Worm (Caenorhabditis elegans) whole organism, L3 larva: ENCODE data around the gene ttr-42.
A peak's percentile ranks its signal among the peaks of the same experiment; 100 is the strongest.

ENCODE experiments used
- R02D3.7 ChIP-seq: fragments of 150-350 bp; optimal IDR thresholded peaks from 2 replicates; lab custom pipeline; 2014; ENCODE audit warnings: missing biosample characterization, missing genetic modification characterization
- ZK546.5 ChIP-seq: sonication (generic microtip); optimal IDR thresholded peaks from 2 replicates; lab custom pipeline; 2017; ENCODE audit warnings: missing biosample characterization, missing genetic modification characterization
- aly-2 ChIP-seq: fragments of 150-350 bp; optimal IDR thresholded peaks from 2 replicates; lab custom pipeline; 2014; ENCODE audit warnings: missing biosample characterization, missing genetic modification characterization
- ama-1 ChIP-seq: fragments of 150-350 bp; optimal IDR thresholded peaks from 2 replicates; lab custom pipeline; 2018
- ceh-16 ChIP-seq: sonication (generic microtip); optimal IDR thresholded peaks from 2 replicates; lab custom pipeline; 2017; ENCODE audit warnings: missing biosample characterization, missing genetic modification characterization
- ceh-28 ChIP-seq: fragments of 150-350 bp; optimal IDR thresholded peaks from 2 replicates; lab custom pipeline; 2014; ENCODE audit warnings: missing biosample characterization, missing genetic modification reagents, missing genetic modification characterization
- ceh-82 ChIP-seq: fragments of 150-350 bp; optimal IDR thresholded peaks from 2 replicates; lab custom pipeline; 2014; ENCODE audit warnings: missing biosample characterization, missing genetic modification characterization
- ceh-9 ChIP-seq: sonication (generic microtip); optimal IDR thresholded peaks from 2 replicates; lab custom pipeline; 2018; ENCODE audit warnings: missing biosample characterization, missing genetic modification characterization
- daf-12 ChIP-seq: fragments of 150-350 bp; optimal IDR thresholded peaks from 2 replicates; lab custom pipeline; 2014; ENCODE audit warnings: missing biosample characterization, missing genetic modification reagents, missing genetic modification characterization
- egl-27 ChIP-seq: sonication (generic microtip); optimal IDR thresholded peaks from 4 replicates; lab custom pipeline; 2017; ENCODE audit warnings: missing biosample characterization, missing genetic modification reagents, missing genetic modification characterization
- egl-5 ChIP-seq: fragments of 150-350 bp; optimal IDR thresholded peaks from 2 replicates; lab custom pipeline; 2017; ENCODE audit warnings: missing biosample characterization, missing genetic modification reagents, missing genetic modification characterization, inconsistent platforms
- elt-1 ChIP-seq: fragments of 150-350 bp; optimal IDR thresholded peaks from 2 replicates; lab custom pipeline; 2014; ENCODE audit warnings: missing biosample characterization, missing genetic modification characterization
- elt-2 ChIP-seq: sonication (generic microtip); optimal IDR thresholded peaks from 2 replicates; lab custom pipeline; 2016; ENCODE audit warnings: missing genetic modification reagents, mild to moderate bottlenecking, missing genetic modification characterization, missing compliant biosample characterization
- elt-3 ChIP-seq, 3 experiments: fragments of 150-350 bp in 1 of 3; sonication (generic microtip) in 2 of 3; optimal IDR thresholded peaks; 2 replicates in 2 of 3; 4 replicates in 1 of 3; lab custom pipeline; 2014 to 2017; ENCODE audit warnings: missing biosample characterization in 3 of 3, missing genetic modification characterization in 3 of 3
- eor-1 ChIP-seq, 2 experiments: fragments of 150-350 bp; optimal IDR thresholded peaks; 2 replicates each; lab custom pipeline; 2014 to 2018; ENCODE audit warnings: missing biosample characterization in 2 of 2, missing genetic modification characterization in 2 of 2
- fkh-10 ChIP-seq: sonication (generic microtip); optimal IDR thresholded peaks from 2 replicates; lab custom pipeline; 2017; ENCODE audit warnings: missing biosample characterization, missing genetic modification reagents, missing genetic modification characterization
- fkh-2 ChIP-seq: fragments of 150-350 bp; optimal IDR thresholded peaks from 2 replicates; lab custom pipeline; 2014; ENCODE audit warnings: missing biosample characterization, missing genetic modification reagents, missing genetic modification characterization
- fos-1 ChIP-seq: fragments of 150-350 bp; optimal IDR thresholded peaks from 2 replicates; lab custom pipeline; 2014; ENCODE audit warnings: missing biosample characterization, missing genetic modification characterization
- hmg-11 ChIP-seq: sonication (generic microtip); optimal IDR thresholded peaks from 2 replicates; lab custom pipeline; 2016; ENCODE audit warnings: missing genetic modification characterization, missing compliant biosample characterization
- jun-1 ChIP-seq: fragments of 150-350 bp; optimal IDR thresholded peaks from 2 replicates; lab custom pipeline; 2014; ENCODE audit warnings: missing biosample characterization, missing genetic modification reagents, missing genetic modification characterization
- lin-15B ChIP-seq: fragments of 150-350 bp; optimal IDR thresholded peaks from 2 replicates; lab custom pipeline; 2014; ENCODE audit warnings: missing biosample characterization, missing genetic modification characterization
- lin-39 ChIP-seq: fragments of 150-350 bp; optimal IDR thresholded peaks from 2 replicates; lab custom pipeline; 2018; ENCODE audit warnings: missing biosample characterization, missing genetic modification reagents, missing genetic modification characterization
- lsy-12 ChIP-seq: sonication (generic microtip); optimal IDR thresholded peaks from 2 replicates; lab custom pipeline; 2016; ENCODE audit warnings: mild to moderate bottlenecking, missing genetic modification characterization, missing compliant biosample characterization
- mdl-1 ChIP-seq: fragments of 150-350 bp; optimal IDR thresholded peaks from 2 replicates; lab custom pipeline; 2014; ENCODE audit warnings: missing biosample characterization, missing genetic modification characterization
- mml-1 ChIP-seq: fragments of 150-350 bp; sonication (generic microtip); optimal IDR thresholded peaks from 3 replicates; lab custom pipeline; 2014; ENCODE audit warnings: missing biosample characterization, missing genetic modification characterization
- nfya-1 ChIP-seq: sonication (generic microtip); optimal IDR thresholded peaks from 2 replicates; lab custom pipeline; 2017; ENCODE audit warnings: missing genetic modification characterization, mild to moderate bottlenecking, missing compliant biosample characterization, antibody characterized with exemption, moderate library complexity; ENCODE audit not compliant: insufficient read depth
- nhr-11 ChIP-seq: fragments of 150-350 bp; optimal IDR thresholded peaks from 2 replicates; lab custom pipeline; 2014; ENCODE audit warnings: missing biosample characterization, missing genetic modification characterization
- nhr-12 ChIP-seq: fragments of 150-350 bp; optimal IDR thresholded peaks from 2 replicates; lab custom pipeline; 2014; ENCODE audit warnings: missing biosample characterization, missing genetic modification characterization
- nhr-23 ChIP-seq: fragments of 150-350 bp; optimal IDR thresholded peaks from 2 replicates; lab custom pipeline; 2014; ENCODE audit warnings: missing biosample characterization, missing genetic modification reagents, missing genetic modification characterization
- nhr-237 ChIP-seq: fragments of 150-350 bp; optimal IDR thresholded peaks from 2 replicates; lab custom pipeline; 2014; ENCODE audit warnings: missing biosample characterization, missing genetic modification characterization
- nhr-25 ChIP-seq: sonication (generic microtip); optimal IDR thresholded peaks from 2 replicates; lab custom pipeline; 2017; ENCODE audit warnings: missing biosample characterization, missing genetic modification characterization
- nhr-28 ChIP-seq: fragments of 150-350 bp; optimal IDR thresholded peaks from 2 replicates; lab custom pipeline; 2014; ENCODE audit warnings: missing biosample characterization, missing genetic modification characterization
- nhr-43 ChIP-seq: sonication (generic microtip); optimal IDR thresholded peaks from 2 replicates; lab custom pipeline; 2016; ENCODE audit warnings: mild to moderate bottlenecking, missing genetic modification characterization, missing compliant biosample characterization; ENCODE audit not compliant: poor library complexity, severe bottlenecking
- nhr-67 ChIP-seq: fragments of 150-350 bp; optimal IDR thresholded peaks from 2 replicates; lab custom pipeline; 2014; ENCODE audit warnings: missing biosample characterization, missing genetic modification characterization
- nhr-76 ChIP-seq: fragments of 150-350 bp; sonication (generic microtip); optimal IDR thresholded peaks from 5 replicates; lab custom pipeline; 2014; ENCODE audit warnings: missing biosample characterization, missing genetic modification characterization
- nhr-77 ChIP-seq: fragments of 150-350 bp; optimal IDR thresholded peaks from 2 replicates; lab custom pipeline; 2014; ENCODE audit warnings: missing biosample characterization, missing genetic modification characterization
- pha-4 ChIP-seq: fragments of 150-350 bp; optimal IDR thresholded peaks from 2 replicates; lab custom pipeline; 2014; ENCODE audit warnings: missing biosample characterization, missing genetic modification reagents, missing genetic modification characterization
- pqm-1 ChIP-seq: fragments of 150-350 bp; optimal IDR thresholded peaks from 2 replicates; lab custom pipeline; 2017; ENCODE audit warnings: missing biosample characterization, missing genetic modification characterization, inconsistent platforms
- sea-2 ChIP-seq: fragments of 150-350 bp; sonication (generic microtip); optimal IDR thresholded peaks from 4 replicates; lab custom pipeline; 2014; ENCODE audit warnings: missing biosample characterization, missing genetic modification reagents, missing genetic modification characterization
- skn-1 ChIP-seq: fragments of 150-350 bp; optimal IDR thresholded peaks from 2 replicates; lab custom pipeline; 2014; ENCODE audit warnings: missing biosample characterization, missing genetic modification characterization
- snpc-4 ChIP-seq: fragments of 150-350 bp; optimal IDR thresholded peaks from 2 replicates; lab custom pipeline; 2014; ENCODE audit warnings: missing biosample characterization, missing genetic modification characterization
- tbx-2 ChIP-seq: sonication (generic microtip); optimal IDR thresholded peaks from 2 replicates; lab custom pipeline; 2016; ENCODE audit warnings: mild to moderate bottlenecking, missing genetic modification characterization, missing compliant biosample characterization
- unc-39 ChIP-seq: sonication (generic microtip); optimal IDR thresholded peaks from 4 replicates; lab custom pipeline; 2017; ENCODE audit warnings: missing biosample characterization, missing genetic modification characterization
- unc-62 ChIP-seq: fragments of 150-350 bp; sonication (generic microtip); optimal IDR thresholded peaks from 4 replicates; lab custom pipeline; 2014; ENCODE audit warnings: missing biosample characterization, missing genetic modification reagents, missing genetic modification characterization
- zag-1 ChIP-seq: fragments of 150-350 bp; optimal IDR thresholded peaks from 2 replicates; lab custom pipeline; 2014; ENCODE audit warnings: missing biosample characterization, missing genetic modification characterization
- ztf-11 ChIP-seq: fragments of 150-350 bp; optimal IDR thresholded peaks from 2 replicates; lab custom pipeline; 2014; ENCODE audit warnings: missing biosample characterization, missing genetic modification characterization
- ztf-4 ChIP-seq: fragments of 150-350 bp; optimal IDR thresholded peaks from 2 replicates; lab custom pipeline; 2014; ENCODE audit warnings: missing biosample characterization, missing genetic modification characterization

ttr-42 gene

ce11 chrX:2548884-2549283 is 28.7 kb upstream of the ttr-42 start, which contains the start of gene smvt-1:
Gene smvt-1, minus strand, starts transcription at chrX:2548984.
- no peak for TF ChIP-seq nhr-77 (tag; lab: Kevin White, UChicago)
- TF ChIP-seq fkh-10 (GFP tag; lab: Kevin White, UChicago): no peak
- TF ChIP-seq elt-3 (tag; optimal IDR thresholded peaks at IDR 0.05; lab: Kevin White, UChicago): no peak
- TF ChIP-seq jun-1 (tag; lab: Kevin White, UChicago): no peak
- no peak for TF ChIP-seq skn-1 (tag; lab: Kevin White, UChicago)
- TF ChIP-seq ztf-11: no peak
- TF ChIP-seq nhr-67: no peak
- no peak for TF ChIP-seq pqm-1 (tag; lab: Kevin White, UChicago)
- TF ChIP-seq lin-15B: no peak
- no peak for TF ChIP-seq nhr-76 (tag; lab: Kevin White, UChicago)
- TF ChIP-seq ama-1: no peak
- no peak for TF ChIP-seq fos-1
- no peak for TF ChIP-seq unc-62 (GFP tag; lab: Kevin White, UChicago)
- no peak for TF ChIP-seq nhr-43 (tag; lab: Kevin White, UChicago)
- no peak for TF ChIP-seq zag-1
- no peak for TF ChIP-seq eor-1 (tag; optimal IDR thresholded peaks at IDR 0.05; lab: Kevin White, UChicago)
- no peak for TF ChIP-seq nfya-1 (tag; lab: Kevin White, UChicago)
- no peak for TF ChIP-seq ceh-28 (tag; lab: Kevin White, UChicago)
- no peak for TF ChIP-seq elt-2 (tag; lab: Kevin White, UChicago)
- TF ChIP-seq hmg-11 (tag; lab: Kevin White, UChicago): no peak
- TF ChIP-seq, all 47 proteins: peak for 0

ce11 chrX:2549322-2549721 is 28.2 kb upstream of the ttr-42 start:
- TF ChIP-seq lsy-12 (tag; lab: Kevin White, UChicago) (peak; percentile 44), ceh-28 (tag; lab: Kevin White, UChicago) (no peak), snpc-4 (tag; lab: Kevin White, UChicago) (peak; percentile 13), elt-3 (tag; optimal IDR thresholded peaks at IDR 0.05; lab: Kevin White, UChicago) (no peak), pha-4 (tag; lab: Kevin White, UChicago) (peak; percentile 70), aly-2 (tag; lab: Kevin White, UChicago) (no peak), ceh-9 (tag; lab: Kevin White, UChicago) (no peak), R02D3.7 (tag; lab: Kevin White, UChicago) (no peak), lin-39 (tag; lab: Kevin White, UChicago) (peak; percentile 30), nhr-25 (tag; lab: Kevin White, UChicago) (peak; percentile 39), zag-1 (no peak), nhr-12 (tag; lab: Kevin White, UChicago) (no peak), nhr-11 (tag; lab: Kevin White, UChicago) (no peak), nhr-76 (tag; lab: Kevin White, UChicago) (no peak), eor-1 (tag; optimal IDR thresholded peaks at IDR 0.05; lab: Kevin White, UChicago) (no peak), elt-2 (tag; lab: Kevin White, UChicago) (peak; percentile 58), nhr-28 (no peak), ztf-11 (no peak), tbx-2 (tag; lab: Kevin White, UChicago) (peak; percentile 43), nfya-1 (tag; lab: Kevin White, UChicago) (peak; percentile 66), ztf-4 (no peak), nhr-237 (tag; lab: Kevin White, UChicago) (no peak), fkh-2 (tag; lab: Kevin White, UChicago) (no peak), ceh-16 (tag; lab: Kevin White, UChicago) (no peak), nhr-43 (tag; lab: Kevin White, UChicago) (peak; percentile 37), mml-1 (tag; lab: Kevin White, UChicago) (no peak), daf-12 (no peak), ceh-82 (tag; lab: Kevin White, UChicago) (no peak), lin-15B (peak; percentile 18), skn-1 (tag; lab: Kevin White, UChicago) (peak; percentile 33), egl-27 (peak; percentile 51), unc-39 (tag; lab: Kevin White, UChicago) (no peak), egl-5 (no peak), sea-2 (GFP tag; lab: Kevin White, UChicago) (no peak), fos-1 (peak; percentile 62), nhr-23 (tag; lab: Kevin White, UChicago) (no peak), nhr-77 (tag; lab: Kevin White, UChicago) (no peak), ZK546.5 (tag; lab: Kevin White, UChicago) (no peak), jun-1 (tag; lab: Kevin White, UChicago) (peak; percentile 39), hmg-11 (tag; lab: Kevin White, UChicago) (peak; percentile 78), elt-1 (no peak), ama-1 (no peak), mdl-1 (tag; lab: Kevin White, UChicago) (no peak), unc-62 (GFP tag; lab: Kevin White, UChicago) (no peak), fkh-10 (GFP tag; lab: Kevin White, UChicago) (no peak), pqm-1 (tag; lab: Kevin White, UChicago) (peak; percentile 38), nhr-67 (no peak)
